Fruit fly (Drosophila melanogaster) whole organism, pupa: Measurements from ENCODE around the gene RFeSP.
A peak's percentile ranks its signal among the peaks of the same experiment; 100 is the strongest.

Experiments
- CG10348 ChIP-seq: fragments of 200-800 bp; sonication (Bioruptor generic); IDR thresholded peaks from 2 replicates; pipeline ENCODE4 v1.3.6; 2022; ENCODE audit warnings: missing biosample characterization, missing genetic modification characterization
- CG12605 ChIP-seq: fragments of 200-800 bp; sonication (Bioruptor generic); IDR thresholded peaks from 2 replicates; pipeline ENCODE4 v1.3.6; 2022; ENCODE audit warnings: missing biosample characterization, missing genetic modification characterization
- CG13204 ChIP-seq: fragments of 200-800 bp; sonication (Bioruptor generic); optimal IDR thresholded peaks from 2 replicates; lab custom pipeline; 2018; ENCODE audit warnings: missing biosample characterization, mild to moderate bottlenecking, missing genetic modification characterization, moderate library complexity
- CG14655 ChIP-seq: fragments of 200-800 bp; sonication (Bioruptor generic); optimal IDR thresholded peaks from 3 replicates; lab custom pipeline; 2017; ENCODE audit warnings: mild to moderate bottlenecking, missing biosample characterization, missing genetic modification reagents, missing genetic modification characterization
- CG15710 ChIP-seq: fragments of 200-800 bp; sonication (Bioruptor generic); optimal IDR thresholded peaks from 2 replicates; lab custom pipeline; 2018; ENCODE audit warnings: missing biosample characterization, mild to moderate bottlenecking, missing genetic modification characterization, moderate library complexity
- CG17806 ChIP-seq: fragments of 200-800 bp; sonication (Bioruptor generic); optimal IDR thresholded peaks from 2 replicates; lab custom pipeline; 2018; ENCODE audit warnings: missing biosample characterization, mild to moderate bottlenecking, missing genetic modification characterization, moderate library complexity
- CG32121 ChIP-seq: fragments of 200-800 bp; sonication (Bioruptor generic); IDR thresholded peaks from 2 replicates; pipeline ENCODE4 v1.3.6; 2022; ENCODE audit warnings: missing biosample characterization, missing genetic modification characterization
- CG34367 ChIP-seq: fragments of 200-800 bp; sonication (Bioruptor generic); optimal IDR thresholded peaks from 2 replicates; lab custom pipeline; 2018; ENCODE audit warnings: missing biosample characterization, mild to moderate bottlenecking, missing genetic modification characterization
- CG4496 ChIP-seq: fragments of 200-800 bp; sonication (Bioruptor generic); IDR thresholded peaks from 3 replicates; pipeline ENCODE4 v1.3.6; 2022; ENCODE audit warnings: missing biosample characterization, missing genetic modification characterization
- CG8159 ChIP-seq: fragments of 200-800 bp; sonication (Bioruptor generic); optimal IDR thresholded peaks from 3 replicates; lab custom pipeline; 2018; ENCODE audit warnings: missing biosample characterization, mild to moderate bottlenecking, missing genetic modification characterization, moderate library complexity
- CG8301 ChIP-seq: fragments of 200-800 bp; sonication (Bioruptor generic); optimal IDR thresholded peaks from 2 replicates; lab custom pipeline; 2018; ENCODE audit warnings: missing biosample characterization, mild to moderate bottlenecking, missing genetic modification characterization
- CG9948 ChIP-seq: fragments of 200-800 bp; sonication (Bioruptor generic); optimal IDR thresholded peaks from 2 replicates; lab custom pipeline; 2018; ENCODE audit warnings: missing biosample characterization, mild to moderate bottlenecking, missing genetic modification characterization, moderate library complexity
- D1 ChIP-seq: fragments of 200-800 bp; sonication (Bioruptor generic); optimal IDR thresholded peaks from 2 replicates; lab custom pipeline; 2018; ENCODE audit warnings: missing biosample characterization, mild to moderate bottlenecking, missing genetic modification characterization, moderate library complexity
- EcR ChIP-seq: fragments of 200-800 bp; sonication (Bioruptor generic); optimal IDR thresholded peaks from 3 replicates; lab custom pipeline; 2019; ENCODE audit warnings: missing biosample characterization, missing genetic modification characterization, mild to moderate bottlenecking, moderate library complexity, missing genetic modification reagents
- Ets98B ChIP-seq: fragments of 200-800 bp; sonication (Bioruptor generic); IDR thresholded peaks from 2 replicates; pipeline ENCODE4 v1.3.6; 2022; ENCODE audit warnings: missing biosample characterization, missing genetic modification characterization
- Pif1A ChIP-seq: fragments of 200-800 bp; sonication (Bioruptor generic); optimal IDR thresholded peaks from 3 replicates; lab custom pipeline; 2016; ENCODE audit warnings: missing biosample characterization, missing genetic modification characterization
- Pif1B ChIP-seq: fragments of 200-800 bp; sonication (Bioruptor generic); optimal IDR thresholded peaks from 3 replicates; lab custom pipeline; 2016; ENCODE audit warnings: missing biosample characterization, missing genetic modification characterization
- Snoo ChIP-seq: fragments of 200-800 bp; sonication (Bioruptor generic); optimal IDR thresholded peaks from 3 replicates; lab custom pipeline; 2017; ENCODE audit warnings: missing biosample characterization, mild to moderate bottlenecking, missing genetic modification characterization, inconsistent platforms
- fd96Ca ChIP-seq: fragments of 200-800 bp; sonication (Bioruptor generic); IDR thresholded peaks from 3 replicates; pipeline ENCODE4 v1.3.6; 2022; ENCODE audit warnings: missing biosample characterization, missing genetic modification characterization
- gl ChIP-seq: fragments of 200-800 bp; sonication (Bioruptor generic); optimal IDR thresholded peaks from 2 replicates; lab custom pipeline; 2018; ENCODE audit warnings: missing biosample characterization, mild to moderate bottlenecking, missing genetic modification characterization
- rn ChIP-seq: fragments of 200-800 bp; sonication (Bioruptor generic); IDR thresholded peaks from 2 replicates; pipeline ENCODE4 v1.3.6; 2022; ENCODE audit warnings: missing biosample characterization, missing genetic modification characterization

The RFeSP gene

dm6 chr2L:1638650-1639549 lies 24.9 kb upstream of the RFeSP start:
- TF ChIP-seq EcR (GFP tag; lab: Kevin White, UChicago) (no peak), Ets98B (GFP tag; lab: Robert Waterston, UW) (no peak; the same call in 1 of the 2 replicates), CG14655 (GFP tag; lab: Kevin White, UChicago) (peak; percentile 81), rn (no peak; the same call in 1 of the 2 replicates), CG8301 (tag; lab: Kevin White, UChicago) (peak; percentile 64), CG32121 (peak; percentile 70), CG34367 (tag; lab: Kevin White, UChicago) (no peak), CG10348 (peak; percentile 65), Pif1B (GFP tag; lab: Kevin White, UChicago) (peak; percentile 18), CG9948 (peak; percentile 66), gl (no peak), Snoo (tag; lab: Kevin White, UChicago) (no peak), fd96Ca (GFP tag; lab: Robert Waterston, UW) (peak; percentile 63; the same call in 2 of the 3 replicates), CG12605 (GFP tag; lab: Robert Waterston, UW) (no peak), CG4496 (GFP tag; lab: Robert Waterston, UW) (no peak; the same call in 2 of the 3 replicates), CG15710 (tag; lab: Kevin White, UChicago) (peak; percentile 68), Pif1A (GFP tag; lab: Kevin White, UChicago) (no peak), D1 (tag; lab: Kevin White, UChicago) (no peak), CG13204 (GFP tag; lab: Kevin White, UChicago) (no peak), CG17806 (tag; lab: Kevin White, UChicago) (peak; percentile 30), CG8159 (tag; lab: Kevin White, UChicago) (peak; percentile 69)

- TF ChIP-seq CG17806 (tag; lab: Kevin White, UChicago) = no peak
- TF ChIP-seq rn = no peak
- TF ChIP-seq CG14655 (GFP tag; lab: Kevin White, UChicago) = no peak
- TF ChIP-seq Ets98B (GFP tag; lab: Robert Waterston, UW) = no peak
- no peak for TF ChIP-seq CG34367 (tag; lab: Kevin White, UChicago)
- TF ChIP-seq CG8301 (tag; lab: Kevin White, UChicago) = no peak
- TF ChIP-seq CG9948 = no peak
- TF ChIP-seq Pif1B (GFP tag; lab: Kevin White, UChicago) = no peak
- TF ChIP-seq CG10348 = no peak
- no peak for TF ChIP-seq gl
- no peak for TF ChIP-seq Pif1A (GFP tag; lab: Kevin White, UChicago)
- no peak for TF ChIP-seq CG15710 (tag; lab: Kevin White, UChicago)
- no peak for TF ChIP-seq D1 (tag; lab: Kevin White, UChicago)
- no peak for TF ChIP-seq CG13204 (GFP tag; lab: Kevin White, UChicago)
- TF ChIP-seq Snoo (tag; lab: Kevin White, UChicago) = no peak
- TF ChIP-seq CG8159 (tag; lab: Kevin White, UChicago) = no peak
These were observed 24.1 kb upstream of the RFeSP start for dm6 chr2L:1637832-1638649.

DNA sequence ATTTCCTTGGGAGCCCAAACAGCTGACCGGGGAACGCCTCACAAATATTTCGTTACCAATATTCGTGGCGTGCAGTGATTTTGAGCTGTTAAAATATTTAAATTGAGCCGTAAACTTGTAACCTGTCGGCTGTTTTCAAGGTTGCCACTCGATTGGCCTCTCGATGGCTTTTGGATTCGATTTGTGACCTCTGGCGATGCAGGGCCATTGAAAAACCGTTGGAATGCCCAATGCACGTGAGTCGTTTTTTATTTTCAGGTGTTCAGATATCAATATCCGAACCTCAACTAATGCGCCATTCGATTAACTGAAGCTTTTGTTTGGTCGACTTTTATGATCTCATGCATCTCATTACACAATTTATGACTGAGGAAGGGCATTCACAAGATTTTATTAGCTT lies 23.3 kb upstream of the RFeSP start:
- no peak for TF ChIP-seq EcR (GFP tag; lab: Kevin White, UChicago)
- TF ChIP-seq Pif1B (GFP tag; lab: Kevin White, UChicago) = no peak
- no peak for TF ChIP-seq CG13204 (GFP tag; lab: Kevin White, UChicago)
- no peak for TF ChIP-seq CG32121
- no peak for TF ChIP-seq CG8301 (tag; lab: Kevin White, UChicago)
- no peak for TF ChIP-seq CG10348

DNA sequence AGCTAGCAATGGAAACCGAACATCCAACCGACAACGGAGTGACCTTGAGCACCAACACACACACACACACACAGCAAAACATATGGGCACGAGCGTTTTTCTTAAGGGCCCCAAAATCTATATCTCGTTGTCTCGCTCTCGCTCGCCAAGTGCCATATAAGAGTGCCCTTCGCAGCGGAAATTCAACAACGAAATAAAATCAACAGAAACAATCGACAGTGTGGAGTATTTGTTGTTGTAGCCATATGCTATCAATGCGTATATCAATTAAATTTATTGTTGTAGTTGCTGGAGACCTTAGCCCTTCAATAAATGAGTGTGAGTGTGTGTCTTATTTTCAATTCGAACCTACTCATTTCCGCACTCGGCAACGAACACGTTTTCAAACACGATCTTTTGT lies 22.6 kb upstream of the RFeSP start:
- TF ChIP-seq EcR (GFP tag; lab: Kevin White, UChicago) (no peak), CG15710 (tag; lab: Kevin White, UChicago) (no peak), D1 (tag; lab: Kevin White, UChicago) (no peak), Ets98B (GFP tag; lab: Robert Waterston, UW) (no peak), CG34367 (tag; lab: Kevin White, UChicago) (no peak), CG32121 (no peak), CG14655 (GFP tag; lab: Kevin White, UChicago) (no peak), CG10348 (no peak), fd96Ca (GFP tag; lab: Robert Waterston, UW) (no peak), Pif1B (GFP tag; lab: Kevin White, UChicago) (no peak), Pif1A (GFP tag; lab: Kevin White, UChicago) (no peak), Snoo (tag; lab: Kevin White, UChicago) (no peak), CG12605 (GFP tag; lab: Robert Waterston, UW) (no peak), CG4496 (GFP tag; lab: Robert Waterston, UW) (no peak)
